Fruit fly (Drosophila melanogaster) Kc167 (cell line): ENCODE data around the gene CG14182.

Source experiments
- Myc ChIP-seq: fragments of >200 bp; optimal IDR thresholded peaks from 2 replicates; lab custom pipeline; 2017; ENCODE audit warnings: missing external identifiers
- psq ChIP-seq: fragments of >200 bp; optimal IDR thresholded peaks from 2 replicates; lab custom pipeline; 2017; ENCODE audit warnings: missing external identifiers

DNA sequence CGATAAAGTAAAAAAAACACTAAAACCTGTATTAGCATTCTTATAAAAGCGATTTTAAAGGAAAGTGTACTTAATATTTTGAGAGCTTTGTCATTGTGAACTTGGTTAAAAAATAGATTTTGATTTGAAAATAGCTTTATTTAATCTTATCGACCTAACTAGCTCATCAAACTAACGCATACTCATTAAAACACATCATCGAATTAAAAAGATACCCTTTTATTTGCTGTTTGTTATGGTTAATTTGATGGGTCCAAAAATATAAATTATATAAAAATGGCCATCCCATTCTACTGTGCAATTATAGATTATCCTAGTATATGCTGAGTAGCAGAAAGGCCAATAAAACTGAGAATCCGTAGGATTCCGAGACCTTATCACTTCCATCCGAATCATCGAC lies 28.6 kb downstream of the CG14182 start, which contains the start of gene CG32219:
- TF ChIP-seq psq (lab: Kevin White, UChicago) (no peak), Myc (lab: Kevin White, UChicago) (no peak)
